Fruit fly (Drosophila melanogaster): ENCODE measurements around the gene dpr19.

- TF ChIP-seq CG8478 (optimal IDR thresholded peaks at IDR 0.05) (no peak), CTCF (optimal IDR thresholded peaks at IDR 0.05) (no peak)
Observed at dm6 chr2L:10396877-10397587, 21.1 kb downstream of the dpr19 start.

Measured in S2 (cell line).